Fruit fly (Drosophila melanogaster) whole organism, wandering third instar larva: Measurements from ENCODE around the gene CG42393.

Experiments
- Abd-B ChIP-seq: fragments of >200 bp; optimal IDR thresholded peaks from 2 replicates; lab custom pipeline; 2017; ENCODE audit warnings: missing biosample characterization, missing genetic modification characterization
- CG32264 ChIP-seq: fragments of 200-800 bp; sonication (Bioruptor generic); optimal IDR thresholded peaks from 2 replicates; lab custom pipeline; 2016; ENCODE audit warnings: missing biosample characterization, missing genetic modification characterization
- CG9705 ChIP-seq: fragments of 200-800 bp; sonication (Bioruptor generic); optimal IDR thresholded peaks from 2 replicates; lab custom pipeline; 2018; ENCODE audit warnings: missing biosample characterization, mild to moderate bottlenecking, missing genetic modification characterization
- Dfd ChIP-seq: fragments of >200 bp; optimal IDR thresholded peaks from 2 replicates; lab custom pipeline; 2017; ENCODE audit warnings: missing biosample characterization, missing genetic modification characterization
- Dif ChIP-seq: fragments of 200-275, 200-300 bp; sonication (Bioruptor generic); optimal IDR thresholded peaks from 2 replicates; lab custom pipeline; 2018; ENCODE audit warnings: missing biosample characterization, missing genetic modification characterization; ENCODE audit not compliant: partially characterized antibody
- GATAd ChIP-seq: sonication (Bioruptor generic); optimal IDR thresholded peaks from 2 replicates; lab custom pipeline; 2016; ENCODE audit warnings: missing biosample characterization, missing genetic modification characterization
- HLH106 ChIP-seq: fragments of 200-800 bp; optimal IDR thresholded peaks from 3 replicates; lab custom pipeline; 2019; ENCODE audit warnings: missing biosample characterization, mild to moderate bottlenecking, missing genetic modification characterization, moderate library complexity
- Hnf4 ChIP-seq: fragments of 200-800 bp; sonication (Bioruptor generic); optimal IDR thresholded peaks from 2 replicates; lab custom pipeline; 2016; ENCODE audit warnings: missing biosample characterization, mild to moderate bottlenecking, missing genetic modification characterization
- Hr78 ChIP-seq: fragments of >200 bp; optimal IDR thresholded peaks from 2 replicates; lab custom pipeline; 2017; ENCODE audit warnings: missing biosample characterization, missing genetic modification characterization
- Jra ChIP-seq: sonication (Bioruptor generic); optimal IDR thresholded peaks from 2 replicates; lab custom pipeline; 2016; ENCODE audit warnings: missing biosample characterization, missing genetic modification characterization
- Mio ChIP-seq: sonication (Bioruptor generic); optimal IDR thresholded peaks from 2 replicates; lab custom pipeline; 2016; ENCODE audit warnings: missing biosample characterization, missing genetic modification characterization
- Myc ChIP-seq: fragments of >200 bp; optimal IDR thresholded peaks from 2 replicates; lab custom pipeline; 2017
- N ChIP-seq: fragments of >200 bp; optimal IDR thresholded peaks from 2 replicates; lab custom pipeline; 2018; ENCODE audit warnings: missing biosample characterization, missing external identifiers, missing genetic modification characterization
- OdsH ChIP-seq: fragments of 200-800 bp; sonication (Bioruptor generic); optimal IDR thresholded peaks from 2 replicates; lab custom pipeline; 2016; ENCODE audit warnings: missing biosample characterization, mild to moderate bottlenecking, missing genetic modification characterization
- Rel ChIP-seq, 2 experiments: fragments of 200-800 bp; sonication (Bioruptor generic) in 1 of 2; optimal IDR thresholded peaks; 2 replicates in 1 of 2; 3 replicates in 1 of 2; lab custom pipeline; 2016 to 2019; ENCODE audit warnings: mild to moderate bottlenecking in 2 of 2, missing biosample characterization in 2 of 2, missing genetic modification characterization in 2 of 2, moderate library complexity in 1 of 2
- Sp1 ChIP-seq: fragments of 200-800 bp; sonication (Bioruptor generic); optimal IDR thresholded peaks from 3 replicates; lab custom pipeline; 2019; ENCODE audit warnings: missing biosample characterization, mild to moderate bottlenecking, missing genetic modification characterization, moderate library complexity
- Vsx2 ChIP-seq: fragments of 200-300, 225-300 bp; sonication (Bioruptor generic); optimal IDR thresholded peaks from 2 replicates; lab custom pipeline; 2018; ENCODE audit warnings: missing biosample characterization, missing genetic modification characterization; ENCODE audit not compliant: partially characterized antibody
- br ChIP-seq: fragments of 200-800 bp; sonication (Bioruptor generic); optimal IDR thresholded peaks from 2 replicates; lab custom pipeline; 2016; ENCODE audit warnings: missing biosample characterization, missing genetic modification characterization
- brk ChIP-seq: fragments of 200-800 bp; sonication (Bioruptor generic); optimal IDR thresholded peaks from 2 replicates; lab custom pipeline; 2016; ENCODE audit warnings: missing biosample characterization, mild to moderate bottlenecking, missing genetic modification characterization
- dmrt93B ChIP-seq: fragments of 200-800 bp; sonication (Bioruptor generic); optimal IDR thresholded peaks from 2 replicates; lab custom pipeline; 2018; ENCODE audit warnings: missing biosample characterization, mild to moderate bottlenecking, missing genetic modification characterization
- ey ChIP-seq: fragments of 200-800 bp; sonication (Bioruptor generic); optimal IDR thresholded peaks from 2 replicates; lab custom pipeline; 2016; ENCODE audit warnings: missing biosample characterization, missing genetic modification characterization
- foxo ChIP-seq, 2 experiments: fragments of 200-800 bp; sonication (Bioruptor generic); optimal IDR thresholded peaks; 2 replicates in 1 of 2; 3 replicates in 1 of 2; lab custom pipeline; 2016 to 2017; ENCODE audit warnings: missing biosample characterization in 2 of 2, missing genetic modification characterization in 2 of 2
- fru ChIP-seq: fragments of 200-800 bp; sonication (Bioruptor generic); optimal IDR thresholded peaks from 3 replicates; lab custom pipeline; 2016; ENCODE audit warnings: missing biosample characterization, mild to moderate bottlenecking, missing genetic modification characterization
- h ChIP-seq: fragments of 200-800 bp; sonication (Bioruptor generic); optimal IDR thresholded peaks from 3 replicates; lab custom pipeline; 2016; ENCODE audit warnings: missing biosample characterization, mild to moderate bottlenecking, missing genetic modification characterization
- jim ChIP-seq: fragments of 175-275, 200-325 bp; sonication (Bioruptor generic); optimal IDR thresholded peaks from 2 replicates; lab custom pipeline; 2016; ENCODE audit warnings: missing biosample characterization, mild to moderate bottlenecking, missing genetic modification characterization
- lola ChIP-seq: fragments of >200 bp; optimal IDR thresholded peaks from 2 replicates; lab custom pipeline; 2017; ENCODE audit warnings: missing biosample characterization, missing genetic modification characterization
- psq ChIP-seq: fragments of 200-800 bp; sonication (Bioruptor generic); optimal IDR thresholded peaks from 3 replicates; lab custom pipeline; 2017; ENCODE audit warnings: missing biosample characterization, mild to moderate bottlenecking, missing genetic modification characterization, moderate library complexity
- rgr ChIP-seq: fragments of 200-800 bp; sonication (Bioruptor generic); optimal IDR thresholded peaks from 3 replicates; lab custom pipeline; 2016; ENCODE audit warnings: missing biosample characterization, mild to moderate bottlenecking, missing genetic modification characterization
- sage ChIP-seq: fragments of 200-800 bp; sonication (Bioruptor generic); optimal IDR thresholded peaks from 2 replicates; lab custom pipeline; 2016; ENCODE audit warnings: missing biosample characterization, mild to moderate bottlenecking, missing genetic modification characterization
- sv ChIP-seq: fragments of 200-800 bp; sonication (Bioruptor generic); optimal IDR thresholded peaks from 3 replicates; lab custom pipeline; 2016; ENCODE audit warnings: missing biosample characterization, missing genetic modification characterization
- tai ChIP-seq: sonication (Bioruptor generic); optimal IDR thresholded peaks from 2 replicates; lab custom pipeline; 2016; ENCODE audit warnings: missing biosample characterization, missing genetic modification characterization
- usp ChIP-seq: fragments of >200 bp; optimal IDR thresholded peaks from 2 replicates; lab custom pipeline; 2017; ENCODE audit warnings: missing biosample characterization, missing genetic modification characterization
- woc ChIP-seq: sonication (Bioruptor generic); optimal IDR thresholded peaks from 2 replicates; lab custom pipeline; 2016; ENCODE audit warnings: missing biosample characterization, mild to moderate bottlenecking, missing genetic modification characterization

The CG42393 gene

DNA sequence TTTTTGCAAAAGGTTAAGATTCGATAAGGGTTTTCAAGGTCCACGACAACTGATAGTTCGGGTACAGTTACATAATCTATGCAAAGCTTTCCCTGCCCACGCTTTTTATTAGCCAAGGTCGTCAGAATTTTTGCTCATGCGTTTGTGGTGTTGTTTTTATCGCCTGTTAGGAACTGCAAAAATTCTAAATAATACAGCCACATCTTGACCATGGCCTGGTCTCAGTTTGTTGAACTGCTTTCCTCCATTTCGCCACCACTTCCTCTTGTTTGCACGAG is 38.7 kb upstream of the CG42393 start:
- TF ChIP-seq tai (GFP tag; lab: Kevin White, UChicago) (no peak), Vsx2 (GFP tag; lab: Kevin White, UChicago) (no peak), Sp1 (GFP tag; lab: Kevin White, UChicago) (no peak), Abd-B (no peak), Dfd (GFP tag; lab: Kevin White, UChicago) (no peak), Hnf4 (no peak), GATAd (GFP tag; lab: Kevin White, UChicago) (no peak), fru (no peak), brk (GFP tag; lab: Kevin White, UChicago) (no peak), h (GFP tag; lab: Kevin White, UChicago) (no peak), N (GFP tag; lab: Kevin White, UChicago) (no peak), Rel (GFP tag; optimal IDR thresholded peaks at IDR 0.05; lab: Kevin White, UChicago) (no peak), Rel (tag; optimal IDR thresholded peaks at IDR 0.05; lab: Kevin White, UChicago) (no peak), dmrt93B (GFP tag; lab: Kevin White, UChicago) (no peak), foxo (GFP tag; optimal IDR thresholded peaks at IDR 0.05; lab: Kevin White, UChicago) (no peak)

DNA sequence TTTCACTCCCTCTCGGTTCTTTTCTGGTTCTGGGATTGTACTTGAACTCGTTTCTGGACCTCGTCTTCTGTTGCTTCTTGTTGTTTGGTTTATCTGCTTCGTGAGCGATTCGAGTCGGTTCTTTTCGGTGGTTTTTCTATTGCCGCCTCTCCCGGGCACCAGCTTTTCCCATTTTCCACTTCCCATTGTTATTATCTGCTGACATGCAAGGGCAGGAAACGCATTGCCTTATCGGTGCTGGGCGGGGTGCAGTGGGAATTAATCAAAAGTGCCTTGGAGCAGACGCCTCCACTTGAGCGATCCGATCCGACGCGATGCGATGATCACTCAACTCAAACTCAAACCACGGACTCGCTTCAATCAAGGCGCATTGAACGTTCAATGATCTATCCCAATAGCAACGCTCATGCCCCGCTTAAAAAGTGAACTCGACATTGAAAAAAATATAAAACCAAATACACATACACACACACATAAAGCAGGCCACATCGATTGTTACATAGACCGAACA is 37.9 kb upstream of the CG42393 start:
- TF ChIP-seq Abd-B (no peak), rgr (GFP tag; lab: Kevin White, UChicago) (no peak), lola (GFP tag; lab: Kevin White, UChicago) (no peak), tai (GFP tag; lab: Kevin White, UChicago) (no peak), sv (GFP tag; lab: Kevin White, UChicago) (no peak), Rel (GFP tag; optimal IDR thresholded peaks at IDR 0.05; lab: Kevin White, UChicago) (no peak), Rel (tag; optimal IDR thresholded peaks at IDR 0.05; lab: Kevin White, UChicago) (peak; percentile 79), Dif (no peak), GATAd (GFP tag; lab: Kevin White, UChicago) (no peak)

DNA sequence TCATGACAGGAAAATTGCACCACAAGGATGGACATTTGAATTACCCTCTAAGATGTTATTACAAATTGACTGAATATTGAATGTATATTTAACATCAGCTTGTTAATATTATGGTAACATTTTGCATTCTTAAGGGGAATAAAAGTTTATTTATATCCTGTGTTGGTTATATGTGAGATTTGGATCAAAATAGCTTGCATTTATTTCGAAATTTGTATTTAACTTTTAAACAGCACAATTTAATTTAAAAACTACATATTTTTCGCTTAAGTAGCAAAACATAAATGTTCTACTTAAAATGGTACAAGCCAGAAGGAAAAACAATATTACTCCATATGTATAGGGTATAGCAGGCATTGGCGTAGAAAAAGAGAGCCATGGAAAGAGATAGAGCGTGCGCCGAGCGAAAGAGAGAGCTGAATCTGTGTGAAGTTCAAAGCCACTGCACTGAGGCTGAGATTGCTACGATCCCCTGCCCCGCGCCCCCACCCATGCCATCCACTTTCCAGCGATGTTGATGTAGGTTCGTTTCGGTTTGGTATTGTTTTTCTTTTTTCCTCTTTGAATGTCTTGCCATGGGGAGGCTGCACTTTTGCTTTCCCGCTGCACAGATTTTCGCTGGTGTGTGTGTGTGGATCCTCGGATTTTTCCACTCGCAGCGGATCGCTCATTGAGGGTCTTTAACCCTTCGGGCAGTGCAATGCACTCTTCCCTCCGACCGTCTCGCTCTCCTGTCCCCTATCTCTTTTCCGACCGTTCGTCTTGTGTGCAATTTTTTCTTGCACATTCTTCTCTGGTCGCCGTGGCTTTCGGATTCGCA is 37.3 kb upstream of the CG42393 start:
- TF ChIP-seq Hnf4 (peak; percentile 59), psq (GFP tag; lab: Kevin White, UChicago) (peak; percentile 50), HLH106 (tag; lab: Kevin White, UChicago) (peak; percentile 59), Jra (peak; percentile 36), CG32264 (no peak), Sp1 (GFP tag; lab: Kevin White, UChicago) (peak; percentile 63), ey (peak; percentile 75), Rel (GFP tag; optimal IDR thresholded peaks at IDR 0.05; lab: Kevin White, UChicago) (no peak), Rel (tag; optimal IDR thresholded peaks at IDR 0.05; lab: Kevin White, UChicago) (peak; percentile 75), jim (GFP tag; lab: Kevin White, UChicago) (no peak), tai (GFP tag; lab: Kevin White, UChicago) (peak; percentile 39), br (GFP tag; lab: Kevin White, UChicago) (peak; percentile 35), rgr (GFP tag; lab: Kevin White, UChicago) (peak; percentile 31), OdsH (peak; percentile 27), woc (GFP tag; lab: Kevin White, UChicago) (peak; percentile 75), dmrt93B (GFP tag; lab: Kevin White, UChicago) (peak; percentile 37), fru (peak; percentile 75), Vsx2 (GFP tag; lab: Kevin White, UChicago) (no peak), brk (GFP tag; lab: Kevin White, UChicago) (peak; percentile 65), Dif (peak; percentile 48), Myc (no peak), sv (GFP tag; lab: Kevin White, UChicago) (peak; percentile 76), lola (GFP tag; lab: Kevin White, UChicago) (no peak), Hr78 (GFP tag; lab: Kevin White, UChicago) (no peak), CG9705 (peak; percentile 7), GATAd (GFP tag; lab: Kevin White, UChicago) (no peak), foxo (GFP tag; optimal IDR thresholded peaks at IDR 0.05; lab: Kevin White, UChicago) (peak in 1 of 2 experiments; percentile 66), sage (GFP tag; lab: Kevin White, UChicago) (no peak), h (GFP tag; lab: Kevin White, UChicago) (peak; percentile 66), Mio (GFP tag; lab: Kevin White, UChicago) (no peak)

DNA sequence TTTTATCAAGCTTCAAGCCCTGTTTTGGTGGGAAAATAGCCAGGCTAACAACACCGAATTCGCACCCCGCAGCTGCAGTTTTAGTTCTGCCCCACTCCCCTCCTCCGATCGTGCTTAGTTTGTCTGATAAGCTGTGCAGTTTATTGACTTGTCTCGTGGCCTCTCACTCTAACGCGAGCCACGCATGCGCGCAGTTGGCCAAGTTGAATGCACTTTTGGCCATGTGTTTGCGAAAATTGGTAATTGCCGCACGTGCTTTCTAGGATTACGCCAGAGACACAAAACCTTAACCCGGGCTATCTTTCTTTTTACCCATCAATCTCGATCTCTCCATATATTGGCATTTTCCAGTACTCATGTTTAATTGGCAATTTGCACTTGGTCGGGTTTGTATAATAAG is 36.2 kb upstream of the CG42393 start:
- TF ChIP-seq lola (GFP tag; lab: Kevin White, UChicago) (no peak), OdsH (no peak), Myc (no peak), Mio (GFP tag; lab: Kevin White, UChicago) (no peak), usp (GFP tag; lab: Kevin White, UChicago) (no peak), Sp1 (GFP tag; lab: Kevin White, UChicago) (no peak)
